Fruit fly (Drosophila melanogaster): ENCODE results near the gene Hibch.

Hibch gene

DNA sequence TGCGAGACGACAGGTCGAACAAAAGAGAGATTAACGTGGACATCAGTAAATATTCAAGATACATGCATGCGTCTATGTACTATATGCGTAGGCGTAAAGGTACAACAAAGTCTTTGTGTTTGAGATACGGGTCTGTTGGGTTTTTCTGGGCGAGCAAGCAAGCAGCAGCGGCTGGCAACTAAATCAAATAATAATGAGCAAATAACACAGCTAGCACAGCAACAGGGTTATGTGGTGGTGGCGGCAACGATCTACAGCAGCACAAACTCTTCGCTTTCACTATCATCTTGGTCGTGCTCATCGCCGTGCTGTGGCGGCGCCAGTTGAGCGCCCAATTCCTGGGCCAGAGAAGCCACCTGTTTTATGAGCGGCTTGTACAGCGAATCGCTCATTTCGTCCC, 3.0 kb upstream of the Hibch start:
- TF ChIP-seq CG6813 (GFP tag; optimal IDR thresholded peaks at IDR 0.05): peak; percentile 44
- TF ChIP-seq CG13287 (GFP tag; IDR thresholded peaks at IDR 0.05; ENCODE audit: partially characterized antibody): no peak
- peak; percentile 38 for TF ChIP-seq CG13296 (GFP tag; optimal IDR thresholded peaks at IDR 0.05)
- peak; percentile 34 for TF ChIP-seq Fer1 (GFP tag; optimal IDR thresholded peaks at IDR 0.05)
- peak; percentile 44 for TF ChIP-seq ATbp (GFP tag; optimal IDR thresholded peaks at IDR 0.05)
- TF ChIP-seq CG18599 (GFP tag; optimal IDR thresholded peaks at IDR 0.05): peak; percentile 20
- no peak for TF ChIP-seq grn (GFP tag; optimal IDR thresholded peaks at IDR 0.05)
- TF ChIP-seq chm (GFP tag; IDR thresholded peaks at IDR 0.05): 0 out of 2 replicates have a peak, but pooled peaks have one; percentile 21
- TF ChIP-seq CG2199 (GFP tag; IDR thresholded peaks at IDR 0.05): 0 out of 3 replicates have a peak, but pooled peaks have one; percentile 35
- peak; percentile 24 for TF ChIP-seq CG3281 (GFP tag; optimal IDR thresholded peaks at IDR 0.05)
- TF ChIP-seq TFAM (GFP tag; optimal IDR thresholded peaks at IDR 0.05): no peak
- TF ChIP-seq CG12071 (GFP tag; optimal IDR thresholded peaks at IDR 0.05): peak; percentile 27
- peak; percentile 67 for TF ChIP-seq Med (GFP tag)
- TF ChIP-seq onecut (GFP tag; IDR thresholded peaks at IDR 0.05): no peak
- TF ChIP-seq CG15514 (GFP tag; optimal IDR thresholded peaks at IDR 0.05): peak; percentile 4
- TF ChIP-seq CG15011 (GFP tag; optimal IDR thresholded peaks at IDR 0.05): peak; percentile 0
- peak; percentile 3 for TF ChIP-seq CG9727 (GFP tag; optimal IDR thresholded peaks at IDR 0.05)
- peak; percentile 24 for TF ChIP-seq CG2678 (tag; optimal IDR thresholded peaks at IDR 0.05)
- TF ChIP-seq CG8765 (GFP tag; IDR thresholded peaks at IDR 0.05): no peak
- TF ChIP-seq Fer2 (tag; optimal IDR thresholded peaks at IDR 0.05): no peak
- TF ChIP-seq dmrt99B (tag; optimal IDR thresholded peaks at IDR 0.05): no peak
- peak; percentile 25 for TF ChIP-seq Hmr (GFP tag; optimal IDR thresholded peaks at IDR 0.05)
- peak; percentile 5 for TF ChIP-seq Meics (GFP tag; optimal IDR thresholded peaks at IDR 0.05)
- TF ChIP-seq Blimp-1 (GFP tag; optimal IDR thresholded peaks at IDR 0.05): peak; percentile 14
- TF ChIP-seq lab (GFP tag; optimal IDR thresholded peaks at IDR 0.05): peak; percentile 48
- TF ChIP-seq sens (GFP tag): peak; percentile 61

DNA sequence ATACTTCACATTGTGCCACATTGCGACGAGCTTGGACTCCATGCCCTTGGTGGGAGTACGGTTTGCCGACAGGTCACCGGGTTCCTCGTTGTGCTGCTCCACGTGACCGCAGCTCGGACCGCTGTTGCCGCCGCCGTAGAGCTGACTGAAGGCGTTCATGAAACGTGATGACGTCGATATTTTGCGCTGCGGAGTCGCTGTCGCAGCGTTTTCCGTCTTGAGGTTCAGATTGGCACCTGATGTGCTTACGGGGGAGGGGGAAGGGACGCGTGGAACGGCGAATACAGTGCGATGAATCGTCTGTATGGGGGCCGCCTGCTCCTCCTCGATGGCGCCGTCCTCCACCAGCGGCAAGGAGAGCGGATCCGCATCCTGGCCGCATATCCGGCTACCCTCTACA, 877 bp upstream of the Hibch start:
- TF ChIP-seq hb (GFP tag; IDR thresholded peaks at IDR 0.05; ENCODE audit: partially characterized antibody): no peak
- 0 out of 2 replicates have a peak, but pooled peaks have one; percentile 5 for TF ChIP-seq amos (GFP tag; IDR thresholded peaks at IDR 0.05; ENCODE audit: partially characterized antibody)
- TF ChIP-seq sc (optimal IDR thresholded peaks at IDR 0.05): no peak
- TF ChIP-seq sc (GFP tag; optimal IDR thresholded peaks at IDR 0.05): no peak
- TF ChIP-seq lov (optimal IDR thresholded peaks at IDR 0.05): no peak
- 0 out of 3 replicates have a peak, but pooled peaks have one; percentile 22 for TF ChIP-seq lov (GFP tag; IDR thresholded peaks at IDR 0.05)

dm6 chr3R:15361490-15361889, 4.5 kb downstream of the Hibch start, which contains the start of the genes Cog2 and Trax:
TSS of gene Cog2 (minus strand) at chr3R:15361657.
TSS of gene Trax (plus strand) at chr3R:15361692.
- TF ChIP-seq Scr (GFP tag; IDR thresholded peaks at IDR 0.05; ENCODE audit: partially characterized antibody) (peak; percentile 92), CG9437 (GFP tag; optimal IDR thresholded peaks at IDR 0.05) (no peak), MBD-R2 (GFP tag; IDR thresholded peaks at IDR 0.05) (peak; percentile 82), gcm2 (GFP tag; optimal IDR thresholded peaks at IDR 0.05) (no peak), CG15011 (GFP tag; optimal IDR thresholded peaks at IDR 0.05) (no peak), al (GFP tag; IDR thresholded peaks at IDR 0.05) (no peak), inv (GFP tag; IDR thresholded peaks at IDR 0.05; ENCODE audit: partially characterized antibody) (peak; percentile 69), jigr1 (GFP tag; IDR thresholded peaks at IDR 0.05) (no peak), CG14860 (GFP tag; IDR thresholded peaks at IDR 0.05; ENCODE audit: partially characterized antibody) (peak; percentile 72), bbx (GFP tag; IDR thresholded peaks at IDR 0.05; ENCODE audit: partially characterized antibody) (peak; percentile 93), ro (GFP tag; IDR thresholded peaks at IDR 0.05) (no peak), phol (tag; optimal IDR thresholded peaks at IDR 0.05) (peak; percentile 6), crc (GFP tag; optimal IDR thresholded peaks at IDR 0.05) (no peak), Awh (GFP tag; IDR thresholded peaks at IDR 0.05) (no peak), Vsx1 (GFP tag; optimal IDR thresholded peaks at IDR 0.05) (no peak), zen2 (GFP tag; IDR thresholded peaks at IDR 0.05; ENCODE audit: partially characterized antibody) (peak; percentile 92), ash1 (GFP tag; optimal IDR thresholded peaks at IDR 0.05) (no peak), E2f2 (GFP tag; IDR thresholded peaks at IDR 0.05) (peak; percentile 33; the same call in 1 of the 2 replicates)
